Worm (Caenorhabditis elegans) whole organism, L4 larva: Measurements from ENCODE around the gene M195.2.
A peak's percentile ranks its signal among the peaks of the same experiment; 100 is the strongest.

Source experiments
- D1046.2 ChIP-seq: fragments of 200-800 bp; sonication (Bioruptor generic); IDR thresholded peaks from 2 replicates; pipeline ENCODE4 v1.3.6; 2022; ENCODE audit warnings: missing genetic modification characterization, missing compliant biosample characterization
- F10B5.3 ChIP-seq: sonication (generic microtip); optimal IDR thresholded peaks from 2 replicates; lab custom pipeline; 2016; ENCODE audit warnings: mild to moderate bottlenecking, missing genetic modification characterization, missing compliant biosample characterization
- F26F4.8 ChIP-seq: fragments of 200-800 bp; sonication (Bioruptor generic); conservative IDR thresholded peaks from 2 replicates; pipeline ENCODE4 v1.3.6; 2022; ENCODE audit warnings: missing genetic modification characterization, missing compliant biosample characterization
- F37D6.2 ChIP-seq: sonication (generic microtip); optimal IDR thresholded peaks from 2 replicates; lab custom pipeline; 2016; ENCODE audit warnings: mild to moderate bottlenecking, missing genetic modification characterization, missing compliant biosample characterization
- F44E2.7 ChIP-seq: fragments of 200-800 bp; sonication (Bioruptor generic); IDR thresholded peaks from 2 replicates; pipeline ENCODE4 v2.1.2; 2022; ENCODE audit warnings: missing genetic modification characterization, missing compliant biosample characterization
- F49E8.2 ChIP-seq: sonication (generic microtip); optimal IDR thresholded peaks from 2 replicates; lab custom pipeline; 2016; ENCODE audit warnings: missing compliant biosample characterization, mild to moderate bottlenecking, missing genetic modification characterization, borderline replicate concordance
- T26A8.4 ChIP-seq: fragments of 200-800 bp; sonication (Bioruptor generic); IDR thresholded peaks from 2 replicates; pipeline ENCODE4 v1.3.6; 2022; ENCODE audit warnings: missing genetic modification characterization, missing compliant biosample characterization
- Y105C5A.15 ChIP-seq: fragments of 200-800 bp; sonication (Bioruptor generic); IDR thresholded peaks from 2 replicates; pipeline ENCODE4 v1.3.6; 2022; ENCODE audit warnings: missing genetic modification characterization, missing compliant biosample characterization
- Y5F2A.4 ChIP-seq: fragments of 200-800 bp; sonication (Bioruptor generic); optimal IDR thresholded peaks from 2 replicates; lab custom pipeline; 2018; ENCODE audit warnings: mild to moderate bottlenecking, missing genetic modification characterization, missing compliant biosample characterization
- ceh-82 ChIP-seq: sonication (generic microtip); optimal IDR thresholded peaks from 2 replicates; lab custom pipeline; 2017; ENCODE audit warnings: missing biosample characterization, missing genetic modification characterization
- ces-1 ChIP-seq: fragments of 150-350 bp; sonication (generic microtip); optimal IDR thresholded peaks from 4 replicates; lab custom pipeline; 2014; ENCODE audit warnings: missing biosample characterization, missing genetic modification reagents, missing genetic modification characterization
- daf-12 ChIP-seq: fragments of 150-350 bp; optimal IDR thresholded peaks from 2 replicates; lab custom pipeline; 2014; ENCODE audit warnings: missing biosample characterization, missing genetic modification reagents, missing genetic modification characterization
- daf-16 ChIP-seq, 3 experiments: sonication (generic microtip); optimal IDR thresholded peaks; 2 replicates each; lab custom pipeline; 2016 to 2017; ENCODE audit warnings: missing genetic modification characterization in 3 of 3, missing genetic modification reagents in 3 of 3, mild to moderate bottlenecking in 2 of 3, missing compliant biosample characterization in 2 of 3, missing biosample characterization in 1 of 3, moderate library complexity in 1 of 3
- dmd-8 ChIP-seq: fragments of 200-800 bp; sonication (Bioruptor generic); IDR thresholded peaks from 2 replicates; pipeline ENCODE4 v1.3.6; 2022; ENCODE audit warnings: missing genetic modification characterization, missing compliant biosample characterization
- dve-1 ChIP-seq: sonication (generic microtip); optimal IDR thresholded peaks from 2 replicates; lab custom pipeline; 2017; ENCODE audit warnings: antibody characterized with exemption, mild to moderate bottlenecking, missing genetic modification characterization, missing compliant biosample characterization; ENCODE audit not compliant: insufficient read depth
- egl-43 ChIP-seq: fragments of 200-800 bp; sonication (Bioruptor generic); IDR thresholded peaks from 2 replicates; pipeline ENCODE4 v1.3.6; 2022; ENCODE audit warnings: missing genetic modification reagents, missing genetic modification characterization, missing compliant biosample characterization
- fkh-10 ChIP-seq: fragments of 150-350 bp; optimal IDR thresholded peaks from 2 replicates; lab custom pipeline; 2014; ENCODE audit warnings: missing biosample characterization, missing genetic modification reagents, missing genetic modification characterization
- hlh-11 ChIP-seq: fragments of 200-800 bp; sonication (Bioruptor generic); optimal IDR thresholded peaks from 2 replicates; lab custom pipeline; 2018; ENCODE audit warnings: mild to moderate bottlenecking, missing genetic modification characterization, missing compliant biosample characterization
- hmg-1.1 ChIP-seq: fragments of 200-800 bp; sonication (Bioruptor generic); IDR thresholded peaks from 2 replicates; pipeline ENCODE4 v1.3.6; 2022; ENCODE audit warnings: missing genetic modification reagents, missing genetic modification characterization, missing compliant biosample characterization
- lim-7 ChIP-seq: fragments of 200-800 bp; sonication (Bioruptor generic); IDR thresholded peaks from 2 replicates; pipeline ENCODE4 v1.3.6; 2022; ENCODE audit warnings: missing genetic modification characterization, missing compliant biosample characterization
- madf-5 ChIP-seq, 2 experiments: fragments of 200-800 bp; sonication (Bioruptor generic); IDR thresholded peaks; 2 replicates each; pipeline ENCODE4 v1.3.6; 2022; ENCODE audit warnings: missing compliant biosample characterization in 2 of 2, missing genetic modification characterization in 2 of 2
- mes-2 ChIP-seq: sonication (generic microtip); optimal IDR thresholded peaks from 2 replicates; lab custom pipeline; 2016; ENCODE audit warnings: missing genotype, mild to moderate bottlenecking, missing genetic modification characterization, missing compliant biosample characterization; ENCODE audit not compliant: poor library complexity, severe bottlenecking
- mxl-3 ChIP-seq: fragments of 200-800 bp; sonication (Bioruptor generic); optimal IDR thresholded peaks from 2 replicates; lab custom pipeline; 2018; ENCODE audit warnings: mild to moderate bottlenecking, missing genetic modification characterization, missing compliant biosample characterization
- nhr-11 ChIP-seq: fragments of 150-350 bp; optimal IDR thresholded peaks from 2 replicates; lab custom pipeline; 2014; ENCODE audit warnings: missing biosample characterization, missing genetic modification characterization
- nhr-42 ChIP-seq: fragments of 200-800 bp; sonication (Bioruptor generic); IDR thresholded peaks from 2 replicates; pipeline ENCODE4 v1.3.6; 2022; ENCODE audit warnings: missing genetic modification characterization, missing compliant biosample characterization
- nhr-48 ChIP-seq: sonication (generic microtip); optimal IDR thresholded peaks from 2 replicates; lab custom pipeline; 2016; ENCODE audit warnings: mild to moderate bottlenecking, missing genetic modification characterization, missing compliant biosample characterization
- nhr-77 ChIP-seq: fragments of 150-350 bp; optimal IDR thresholded peaks from 2 replicates; lab custom pipeline; 2014; ENCODE audit warnings: missing biosample characterization, missing genetic modification characterization
- pha-4 ChIP-seq, 2 experiments: fragments of 150-350 bp in 1 of 2; fragments of 200-800 bp in 1 of 2; sonication (Bioruptor generic) in 1 of 2; IDR thresholded peaks in 1 of 2; optimal IDR thresholded peaks in 1 of 2; 2 replicates each; pipeline versions ENCODE4 v1.3.6 to Lab custom; 2014 to 2022; ENCODE audit warnings: missing genetic modification characterization in 2 of 2, missing genetic modification reagents in 2 of 2, missing biosample characterization in 1 of 2, missing compliant biosample characterization in 1 of 2
- rbr-2 ChIP-seq: sonication (generic microtip); optimal IDR thresholded peaks from 2 replicates; lab custom pipeline; 2016; ENCODE audit warnings: missing genotype, missing genetic modification characterization, missing compliant biosample characterization
- saeg-2 ChIP-seq: fragments of 200-800 bp; sonication (Bioruptor generic); IDR thresholded peaks from 2 replicates; pipeline ENCODE4 v1.3.6; 2022; ENCODE audit warnings: missing genetic modification reagents, missing genetic modification characterization, missing compliant biosample characterization
- set-16 ChIP-seq: fragments of 200-800 bp; sonication (Bioruptor generic); IDR thresholded peaks from 2 replicates; pipeline ENCODE4 v1.3.6; 2022; ENCODE audit warnings: missing genetic modification reagents, missing genetic modification characterization, missing compliant biosample characterization
- skn-1 ChIP-seq: fragments of 150-350 bp; optimal IDR thresholded peaks from 2 replicates; lab custom pipeline; 2014; ENCODE audit warnings: missing biosample characterization, missing genetic modification characterization
- spr-1 ChIP-seq: sonication (generic microtip); optimal IDR thresholded peaks from 2 replicates; lab custom pipeline; 2016; ENCODE audit warnings: mild to moderate bottlenecking, missing genetic modification characterization, missing compliant biosample characterization
- tag-97 ChIP-seq: fragments of 200-800 bp; sonication (Bioruptor generic); IDR thresholded peaks from 2 replicates; pipeline ENCODE4 v1.3.6; 2022; ENCODE audit warnings: missing genetic modification characterization, missing compliant biosample characterization
- zip-2 ChIP-seq: fragments of 150-350 bp; optimal IDR thresholded peaks from 2 replicates; lab custom pipeline; 2014; ENCODE audit warnings: missing biosample characterization, missing genetic modification characterization

The M195.2 gene

DNA sequence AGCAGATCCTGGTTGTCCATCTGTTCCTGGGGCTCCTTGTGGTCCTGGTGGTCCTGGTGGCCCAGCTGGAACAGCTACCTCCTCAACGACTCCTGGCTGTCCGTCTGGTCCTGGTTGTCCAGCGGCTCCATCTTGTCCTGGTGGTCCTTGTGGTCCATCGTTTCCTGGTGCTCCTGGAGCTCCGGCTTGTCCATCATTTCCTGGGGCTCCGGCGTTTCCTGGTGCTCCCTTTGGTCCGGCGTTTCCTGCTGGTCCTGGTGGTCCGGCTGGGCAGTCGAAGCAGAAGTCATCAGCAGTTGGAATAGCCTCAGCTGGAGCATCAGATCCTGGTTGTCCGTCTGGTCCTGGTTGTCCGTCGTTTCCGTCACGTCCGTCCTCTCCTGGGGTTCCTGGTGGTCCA lies 2.1 kb upstream of the M195.2 start:
- TF ChIP-seq hmg-1.1 (GFP tag; lab: Robert Waterston, UW) = no peak
- 0 out of 4 replicates have a peak, but pooled peaks of 1 of the 2 experiments have one; percentile 65 for TF ChIP-seq madf-5 (GFP tag; IDR thresholded peaks at IDR 0.05; lab: Robert Waterston, UW)
- TF ChIP-seq dmd-8 (GFP tag; lab: Robert Waterston, UW) = 0 out of 2 replicates have a peak, but pooled peaks have one; percentile 63
- TF ChIP-seq hlh-11 (tag; lab: Kevin White, UChicago) = peak; percentile 34
- peak; percentile 47; the same call in 1 of the 2 replicates for TF ChIP-seq T26A8.4 (GFP tag; lab: Robert Waterston, UW)
- no peak for TF ChIP-seq F37D6.2
- no peak for TF ChIP-seq rbr-2 (tag; lab: Kevin White, UChicago)
- 0 out of 2 replicates have a peak, but pooled peaks have one; percentile 10 for TF ChIP-seq F44E2.7 (GFP tag; lab: Robert Waterston, UW)
- TF ChIP-seq tag-97 = no peak
- TF ChIP-seq spr-1 = peak; percentile 21
- TF ChIP-seq set-16 (GFP tag; lab: Robert Waterston, UW) = peak; percentile 95

DNA sequence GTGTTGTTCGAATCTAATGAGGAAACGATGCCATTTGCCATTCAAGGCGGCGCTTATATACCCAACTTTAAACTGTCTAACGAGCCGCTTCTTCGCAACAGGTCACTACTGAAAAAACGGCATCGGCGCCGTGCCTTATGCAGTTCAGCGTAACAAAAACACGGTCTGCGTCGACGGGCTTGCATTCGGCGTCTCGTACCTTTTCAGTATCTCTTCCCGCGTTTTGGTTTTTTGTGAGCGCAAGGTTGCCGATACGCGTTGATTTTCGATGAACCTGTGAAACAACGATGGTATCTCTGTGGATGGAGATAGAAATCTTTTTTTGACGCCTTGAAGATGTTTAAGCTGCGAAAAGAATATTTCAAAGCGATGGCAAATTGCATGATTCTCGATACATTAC lies 1.2 kb upstream of the M195.2 start, which contains the start of gene col-77:
col-77 (minus strand) TSS at position 32 of the 400 bp plus-strand sequence.
- TF ChIP-seq hlh-11 (tag; lab: Kevin White, UChicago) = peak; percentile 48
- TF ChIP-seq nhr-48 (tag; lab: Kevin White, UChicago) = peak; percentile 30
- TF ChIP-seq nhr-11 = no peak
- TF ChIP-seq F10B5.3 (tag; lab: Kevin White, UChicago) = no peak
- TF ChIP-seq mxl-3 = peak; percentile 78
- TF ChIP-seq dmd-8 (GFP tag; lab: Robert Waterston, UW) = no peak
- TF ChIP-seq pha-4 (GFP tag; IDR thresholded peaks at IDR 0.05; lab: Robert Waterston, UW) = no peak
- no peak for TF ChIP-seq pha-4 (tag; optimal IDR thresholded peaks at IDR 0.05; lab: Kevin White, UChicago)
- TF ChIP-seq, all 104 proteins: peak for 3

DNA sequence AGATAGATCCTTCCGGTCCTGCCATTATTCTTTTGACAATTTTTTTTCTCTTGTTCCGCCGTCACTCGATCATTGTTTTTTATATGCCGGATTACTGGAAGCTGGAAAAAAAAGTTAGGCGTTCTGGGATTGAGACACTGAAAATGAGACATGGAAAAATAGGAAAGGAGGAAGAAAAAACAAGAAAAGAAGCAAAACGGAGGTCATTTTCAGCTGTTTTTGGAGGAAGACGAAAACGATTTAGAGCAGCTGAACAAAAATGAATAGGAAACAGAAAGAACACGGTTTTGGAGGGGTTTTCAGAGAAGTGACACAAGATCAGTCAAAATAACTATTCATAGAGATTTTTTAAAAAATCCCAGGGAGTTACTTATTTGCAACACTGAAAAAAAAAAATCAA lies 8.5 kb downstream of the M195.2 start, which contains the start of gene amt-3:
amt-3 (minus strand) TSS at position 101 of the 400 bp plus-strand sequence.
- TF ChIP-seq saeg-2 (GFP tag; lab: Robert Waterston, UW) = no peak
- no peak for TF ChIP-seq daf-16 (GFP tag; optimal IDR thresholded peaks at IDR 0.05; lab: Kevin White, UChicago)
- no peak for TF ChIP-seq daf-16 (tag; optimal IDR thresholded peaks at IDR 0.05; lab: Kevin White, UChicago)
- TF ChIP-seq egl-43 = no peak
- no peak for TF ChIP-seq mes-2 (tag; lab: Kevin White, UChicago)
- no peak for TF ChIP-seq Y105C5A.15 (GFP tag; lab: Robert Waterston, UW)
- TF ChIP-seq ceh-82 (tag; lab: Kevin White, UChicago) = no peak
- TF ChIP-seq F49E8.2 = no peak
- TF ChIP-seq F26F4.8 (GFP tag; lab: Robert Waterston, UW) = no peak
- TF ChIP-seq hlh-11 (tag; lab: Kevin White, UChicago) = no peak
- TF ChIP-seq nhr-42 (GFP tag; lab: Robert Waterston, UW) = no peak
- no peak for TF ChIP-seq D1046.2 (GFP tag; lab: Robert Waterston, UW)
- no peak for TF ChIP-seq ces-1 (GFP tag; lab: Kevin White, UChicago)
- no peak for TF ChIP-seq zip-2 (tag; lab: Kevin White, UChicago)
- no peak for TF ChIP-seq lim-7 (GFP tag; lab: Robert Waterston, UW)
- no peak for TF ChIP-seq dve-1 (tag; lab: Kevin White, UChicago)
- no peak for TF ChIP-seq nhr-77 (tag; lab: Kevin White, UChicago)
- no peak for TF ChIP-seq skn-1

DNA sequence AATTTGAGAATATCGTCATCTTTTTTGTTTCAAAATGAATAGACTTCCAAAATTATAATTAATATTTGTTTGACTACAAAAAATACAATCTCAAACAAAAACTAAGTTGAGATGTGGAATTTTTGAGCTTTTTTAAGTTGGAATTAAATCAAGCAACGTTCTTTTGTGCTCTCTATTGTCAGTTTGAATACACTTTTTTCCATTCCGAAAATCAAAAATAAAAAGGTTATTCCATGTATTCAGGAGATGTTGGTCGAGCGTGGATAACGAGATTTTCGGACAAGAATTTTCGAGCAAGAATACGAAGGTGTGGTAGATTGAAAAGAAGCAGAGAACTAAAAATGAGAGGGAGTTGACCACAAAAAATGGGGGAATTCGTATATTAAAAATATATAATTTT lies 9.6 kb downstream of the M195.2 start:
- TF ChIP-seq fkh-10 (GFP tag; lab: Kevin White, UChicago) (peak; percentile 58), Y5F2A.4 (GFP tag; lab: Kevin White, UChicago) (no peak), daf-12 (tag; lab: Kevin White, UChicago) (no peak)
